Fruit fly (Drosophila melanogaster) whole organism, embryonic: ENCODE measurements around the gene CG32267.

Source experiments
- Ada2b ChIP-seq: fragments of 200-800 bp; sonication (Bioruptor generic); IDR thresholded peaks from 2 replicates; pipeline ENCODE4 v1.3.6; 2022; ENCODE audit warnings: missing biosample characterization, missing genetic modification characterization
- Atf-2 ChIP-seq: fragments of 200-800 bp; sonication (Bioruptor generic); optimal IDR thresholded peaks from 2 replicates; lab custom pipeline; 2016; ENCODE audit warnings: missing biosample characterization, missing genetic modification characterization
- Bdp1 ChIP-seq: fragments of 200-800 bp; sonication (Bioruptor generic); optimal IDR thresholded peaks from 3 replicates; lab custom pipeline; 2016; ENCODE audit warnings: missing biosample characterization, missing genetic modification characterization
- Bteb2 ChIP-seq: fragments of 200-800 bp; sonication (Bioruptor generic); optimal IDR thresholded peaks from 2 replicates; lab custom pipeline; 2016; ENCODE audit warnings: missing biosample characterization, missing genetic modification characterization
- CG10209 ChIP-seq: fragments of 200-800 bp; sonication (Bioruptor generic); optimal IDR thresholded peaks from 3 replicates; lab custom pipeline; 2017; ENCODE audit warnings: missing biosample characterization, mild to moderate bottlenecking, missing genetic modification characterization, missing genetic modification reagents
- CG10321 ChIP-seq: fragments of 200-800 bp; sonication (Bioruptor generic); IDR thresholded peaks from 2 replicates; pipeline ENCODE4 v1.3.6; 2022; ENCODE audit warnings: missing biosample characterization, missing genetic modification characterization
- CG12104 ChIP-seq: fragments of 200-800 bp; sonication (Bioruptor generic); optimal IDR thresholded peaks from 3 replicates; lab custom pipeline; 2016; ENCODE audit warnings: missing biosample characterization, missing genetic modification characterization
- CG13123 ChIP-seq: fragments of 200-800 bp; sonication (Bioruptor generic); optimal IDR thresholded peaks from 2 replicates; lab custom pipeline; 2016; ENCODE audit warnings: missing biosample characterization, missing genetic modification characterization
- CG13624 ChIP-seq: fragments of 200-800 bp; sonication (Bioruptor generic); optimal IDR thresholded peaks from 2 replicates; lab custom pipeline; 2016; ENCODE audit warnings: missing biosample characterization, missing genetic modification characterization
- CG14014 ChIP-seq: fragments of 200-800 bp; sonication (Bioruptor generic); IDR thresholded peaks from 2 replicates; pipeline ENCODE4 v1.3.6; 2022; ENCODE audit warnings: missing biosample characterization, missing genetic modification characterization
- CG15514 ChIP-seq: fragments of 200-800 bp; sonication (Bioruptor generic); optimal IDR thresholded peaks from 3 replicates; lab custom pipeline; 2017; ENCODE audit warnings: missing biosample characterization, missing genetic modification characterization, mild to moderate bottlenecking, moderate library complexity, missing genetic modification reagents
- CG15601 ChIP-seq: fragments of 200-800 bp; sonication (Bioruptor generic); optimal IDR thresholded peaks from 3 replicates; lab custom pipeline; 2019; ENCODE audit warnings: missing biosample characterization, mild to moderate bottlenecking, missing genetic modification characterization, moderate library complexity
- CG17359 ChIP-seq: fragments of 200-800 bp; sonication (Bioruptor generic); optimal IDR thresholded peaks from 3 replicates; lab custom pipeline; 2018; ENCODE audit warnings: missing biosample characterization, mild to moderate bottlenecking, missing genetic modification characterization, moderate library complexity
- CG30020 ChIP-seq: fragments of 200-800 bp; optimal IDR thresholded peaks from 2 replicates; lab custom pipeline; 2019; ENCODE audit warnings: missing biosample characterization, mild to moderate bottlenecking, missing genetic modification characterization, moderate library complexity
- CG4424 ChIP-seq: fragments of 200-800 bp; sonication (Bioruptor generic); optimal IDR thresholded peaks from 3 replicates; lab custom pipeline; 2016; ENCODE audit warnings: missing biosample characterization, missing genetic modification characterization
- CG4707 ChIP-seq: fragments of 200-800 bp; sonication (Bioruptor generic); optimal IDR thresholded peaks from 2 replicates; lab custom pipeline; 2018; ENCODE audit warnings: missing biosample characterization, mild to moderate bottlenecking, missing genetic modification characterization, moderate library complexity
- CG5180 ChIP-seq: fragments of 200-800 bp; sonication (Bioruptor generic); optimal IDR thresholded peaks from 3 replicates; lab custom pipeline; 2017; ENCODE audit warnings: missing biosample characterization, missing genetic modification characterization, mild to moderate bottlenecking, moderate library complexity, missing genetic modification reagents
- CG6272 ChIP-seq: fragments of 200-800 bp; sonication (Bioruptor generic); IDR thresholded peaks from 2 replicates; pipeline ENCODE4 v1.3.6; 2022; ENCODE audit warnings: missing biosample characterization, missing genetic modification characterization
- CG6813 ChIP-seq: fragments of 200-800 bp; sonication (Bioruptor generic); optimal IDR thresholded peaks from 2 replicates; lab custom pipeline; 2017; ENCODE audit warnings: missing biosample characterization, missing genetic modification characterization, mild to moderate bottlenecking, moderate library complexity, missing genetic modification reagents
- CG7839 ChIP-seq: fragments of 200-800 bp; sonication (Bioruptor generic); optimal IDR thresholded peaks from 3 replicates; lab custom pipeline; 2018; ENCODE audit warnings: missing biosample characterization, mild to moderate bottlenecking, missing genetic modification characterization, moderate library complexity
- CG8388 ChIP-seq: fragments of 200-800 bp; sonication (Bioruptor generic); optimal IDR thresholded peaks from 2 replicates; lab custom pipeline; 2019; ENCODE audit warnings: missing biosample characterization, mild to moderate bottlenecking, missing genetic modification characterization, moderate library complexity
- CG8924 ChIP-seq: fragments of 200-800 bp; optimal IDR thresholded peaks from 3 replicates; lab custom pipeline; 2019; ENCODE audit warnings: missing biosample characterization, mild to moderate bottlenecking, missing genetic modification characterization, moderate library complexity
- E2f2 ChIP-seq: fragments of 200-800 bp; sonication (Bioruptor generic); IDR thresholded peaks from 2 replicates; pipeline ENCODE4 v1.3.6; 2022; ENCODE audit warnings: missing biosample characterization, missing genetic modification characterization
- Fer2 ChIP-seq: fragments of 200-800 bp; sonication (Bioruptor generic); optimal IDR thresholded peaks from 2 replicates; lab custom pipeline; 2018; ENCODE audit warnings: missing biosample characterization, mild to moderate bottlenecking, missing genetic modification characterization, moderate library complexity
- Lim3 ChIP-seq: fragments of 200-800 bp; sonication (Bioruptor generic); IDR thresholded peaks from 2 replicates; pipeline ENCODE4 v1.3.6; 2022; ENCODE audit warnings: missing biosample characterization, missing genetic modification characterization
- Lpt ChIP-seq: fragments of >200 bp; optimal IDR thresholded peaks from 2 replicates; lab custom pipeline; 2018; ENCODE audit warnings: missing biosample characterization, missing genetic modification characterization
- Mad ChIP-seq: fragments of 200-800 bp; sonication (Bioruptor generic); optimal IDR thresholded peaks from 2 replicates; lab custom pipeline; 2016; ENCODE audit warnings: missing biosample characterization, missing genetic modification characterization
- Med ChIP-seq: fragments of 200-800 bp; sonication (Bioruptor generic); peaks from one replicate; lab custom pipeline; 2016; ENCODE audit warnings: missing biosample characterization, missing genetic modification characterization, mild to moderate bottlenecking, inconsistent platforms, moderate library complexity
- NC2β ChIP-seq: fragments of 200-800 bp; sonication (Bioruptor generic); optimal IDR thresholded peaks from 2 replicates; lab custom pipeline; 2016; ENCODE audit warnings: missing biosample characterization, missing genetic modification characterization
- Rfx ChIP-seq: fragments of 200-800 bp; sonication (Bioruptor generic); IDR thresholded peaks from 2 replicates; pipeline ENCODE4 v1.3.6; 2022; ENCODE audit warnings: missing biosample characterization, missing genetic modification characterization
- Sox100B ChIP-seq: fragments of 200-800 bp; sonication (Bioruptor generic); optimal IDR thresholded peaks from 3 replicates; lab custom pipeline; 2018; ENCODE audit warnings: missing biosample characterization, mild to moderate bottlenecking, missing genetic modification characterization
- Sry-δ ChIP-seq: fragments of 200-800 bp; sonication (Bioruptor generic); optimal IDR thresholded peaks from 2 replicates; lab custom pipeline; 2016; ENCODE audit warnings: missing biosample characterization, missing genetic modification characterization
- Stat92E ChIP-seq, 3 experiments: fragments of >200 bp in 2 of 3; fragments of 200-800 bp in 1 of 3; sonication (Bioruptor generic) in 1 of 3; optimal IDR thresholded peaks; 2 replicates each; lab custom pipeline; 2017 to 2019; ENCODE audit warnings: missing biosample characterization in 3 of 3, missing genetic modification characterization in 3 of 3, mild to moderate bottlenecking in 1 of 3, moderate library complexity in 1 of 3
- TFAM ChIP-seq: fragments of 200-800 bp; sonication (Bioruptor generic); optimal IDR thresholded peaks from 2 replicates; lab custom pipeline; 2017; ENCODE audit warnings: missing biosample characterization, missing genetic modification characterization, inconsistent platforms
- ara ChIP-seq: fragments of 200-800 bp; sonication (Bioruptor generic); IDR thresholded peaks from 2 replicates; pipeline ENCODE4 v1.3.6; 2022; ENCODE audit warnings: missing biosample characterization, missing genetic modification characterization
- cato ChIP-seq: fragments of 200-800 bp; sonication (Bioruptor generic); optimal IDR thresholded peaks from 2 replicates; lab custom pipeline; 2016; ENCODE audit warnings: missing biosample characterization, missing genetic modification characterization, borderline replicate concordance
- caup ChIP-seq: fragments of 200-800 bp; sonication (Bioruptor generic); optimal IDR thresholded peaks from 3 replicates; lab custom pipeline; 2017; ENCODE audit warnings: missing biosample characterization, mild to moderate bottlenecking, missing genetic modification characterization, moderate library complexity; ENCODE audit not compliant: severe bottlenecking
- chm ChIP-seq: fragments of 200-800 bp; sonication (Bioruptor generic); IDR thresholded peaks from 2 replicates; pipeline ENCODE4 v1.3.6; 2022; ENCODE audit warnings: missing biosample characterization, missing genetic modification characterization
- chn ChIP-seq: fragments of 200-800 bp; sonication (Bioruptor generic); optimal IDR thresholded peaks from 2 replicates; lab custom pipeline; 2016; ENCODE audit warnings: missing biosample characterization, missing genetic modification characterization
- ci ChIP-seq: fragments of 200-800 bp; sonication (Bioruptor generic); IDR thresholded peaks from 3 replicates; pipeline ENCODE4 v1.3.6; 2022; ENCODE audit warnings: missing biosample characterization, missing genetic modification characterization
- crp ChIP-seq, 2 experiments: fragments of 200-800 bp; sonication (Bioruptor generic); optimal IDR thresholded peaks; 2 replicates in 1 of 2; 3 replicates in 1 of 2; lab custom pipeline; 2017; ENCODE audit warnings: missing biosample characterization in 2 of 2, missing genetic modification characterization in 2 of 2, mild to moderate bottlenecking in 1 of 2, moderate library complexity in 1 of 2
- dan ChIP-seq: fragments of 200-800 bp; sonication (Bioruptor generic); IDR thresholded peaks from 2 replicates; pipeline ENCODE4 v1.3.6; 2022; ENCODE audit warnings: missing biosample characterization, missing genetic modification characterization
- emc ChIP-seq: fragments of 200-800 bp; sonication (Bioruptor generic); optimal IDR thresholded peaks from 2 replicates; lab custom pipeline; 2016; ENCODE audit warnings: missing biosample characterization, missing genetic modification characterization
- fu2 ChIP-seq: fragments of 200-800 bp; sonication (Bioruptor generic); optimal IDR thresholded peaks from 2 replicates; lab custom pipeline; 2016; ENCODE audit warnings: missing biosample characterization, missing genetic modification characterization
- gce ChIP-seq: fragments of 200-800 bp; sonication (Bioruptor generic); IDR thresholded peaks from 3 replicates; pipeline ENCODE4 v1.3.6; 2022; ENCODE audit warnings: missing biosample characterization, missing genetic modification characterization
- gsb-n ChIP-seq: fragments of 200-800 bp; sonication (Bioruptor generic); optimal IDR thresholded peaks from 3 replicates; lab custom pipeline; 2018; ENCODE audit warnings: missing biosample characterization, mild to moderate bottlenecking, missing genetic modification characterization
- ham ChIP-seq: fragments of 200-800 bp; sonication (Bioruptor generic); IDR thresholded peaks from 2 replicates; pipeline ENCODE4 v1.3.6; 2022; ENCODE audit warnings: missing biosample characterization, missing genetic modification characterization
- hbn ChIP-seq: fragments of 200-800 bp; sonication (Bioruptor generic); IDR thresholded peaks from 2 replicates; pipeline ENCODE4 v1.3.6; 2022; ENCODE audit warnings: missing biosample characterization, missing genetic modification characterization; ENCODE audit not compliant: partially characterized antibody
- knrl ChIP-seq: fragments of 200-800 bp; sonication (Bioruptor generic); IDR thresholded peaks from 3 replicates; pipeline ENCODE4 v1.3.6; 2022; ENCODE audit warnings: missing biosample characterization, missing genetic modification characterization; ENCODE audit not compliant: partially characterized antibody
- unc-4 ChIP-seq: fragments of 200-800 bp; sonication (Bioruptor generic); IDR thresholded peaks from 2 replicates; pipeline ENCODE4 v1.3.6; 2022; ENCODE audit warnings: missing biosample characterization, missing genetic modification characterization; ENCODE audit not compliant: partially characterized antibody
- zfh2 ChIP-seq: fragments of 200-800 bp; sonication (Bioruptor generic); optimal IDR thresholded peaks from 2 replicates; lab custom pipeline; 2016; ENCODE audit warnings: missing biosample characterization, missing genetic modification characterization

CG32267 gene

DNA sequence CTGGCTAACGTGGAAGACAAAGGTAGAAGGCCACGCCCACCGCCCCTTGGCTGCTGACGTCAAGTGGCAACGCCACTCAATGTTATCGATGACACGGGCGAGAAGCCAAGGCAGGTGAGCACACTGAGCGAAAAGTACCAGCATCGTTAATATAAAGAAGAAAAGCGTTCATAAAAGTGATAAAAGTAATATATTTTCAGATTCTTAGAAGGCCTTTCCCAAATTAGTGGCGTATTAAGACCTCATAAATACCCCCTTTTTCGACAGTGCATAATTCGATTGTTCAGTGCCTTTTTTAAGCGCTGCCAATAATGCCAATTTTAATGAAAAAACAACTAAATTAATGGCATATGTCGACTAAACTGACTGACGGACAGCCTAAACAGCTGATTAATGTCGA is 22.2 kb downstream of the CG32267 start (continued):
- TF ChIP-seq Mad (GFP tag; lab: Kevin White, UChicago) (no peak), CG4707 (GFP tag; lab: Kevin White, UChicago) (no peak), chn (no peak), CG10209 (GFP tag; lab: Kevin White, UChicago) (peak; percentile 27), Med (peak; percentile 84), CG6813 (GFP tag; lab: Kevin White, UChicago) (no peak), ci (GFP tag; lab: Robert Waterston, UW) (peak; percentile 70; the same call in 2 of the 3 replicates), Lim3 (0 out of 2 replicates have a peak, but pooled peaks have one; percentile 11), Sry-δ (no peak), Lpt (GFP tag; lab: Kevin White, UChicago) (no peak), CG12104 (GFP tag; lab: Kevin White, UChicago) (no peak), cato (GFP tag; lab: Kevin White, UChicago) (no peak), CG8388 (GFP tag; lab: Kevin White, UChicago) (peak; percentile 40), fu2 (no peak), CG13624 (no peak), unc-4 (GFP tag; lab: Robert Waterston, UW) (no peak), crp (GFP tag; optimal IDR thresholded peaks at IDR 0.05; lab: Kevin White, UChicago) (no peak), chm (GFP tag; lab: Robert Waterston, UW) (0 out of 2 replicates have a peak, but pooled peaks have one; percentile 19), CG13123 (GFP tag; lab: Kevin White, UChicago) (no peak), TFAM (GFP tag; lab: Kevin White, UChicago) (no peak), CG14014 (GFP tag; lab: Robert Waterston, UW) (no peak), CG8924 (tag; lab: Kevin White, UChicago) (peak; percentile 21), ham (no peak), dan (no peak), CG5180 (GFP tag; lab: Kevin White, UChicago) (no peak), CG30020 (no peak), CG15514 (GFP tag; lab: Kevin White, UChicago) (no peak), Stat92E (GFP tag; optimal IDR thresholded peaks at IDR 0.05; lab: Kevin White, UChicago) (no peak), hbn (no peak), emc (no peak), CG17359 (tag; lab: Kevin White, UChicago) (no peak), caup (GFP tag; lab: Kevin White, UChicago) (no peak), CG4424 (GFP tag; lab: Kevin White, UChicago) (no peak), CG10321 (GFP tag; lab: Robert Waterston, UW) (0 out of 2 replicates have a peak, but pooled peaks have one; percentile 21), zfh2 (GFP tag; lab: Kevin White, UChicago) (peak; percentile 21), NC2β (GFP tag; lab: Kevin White, UChicago) (no peak), ara (GFP tag; lab: Robert Waterston, UW) (no peak), Atf-2 (GFP tag; lab: Kevin White, UChicago) (no peak), gsb-n (tag; lab: Kevin White, UChicago) (no peak), CG15601 (tag; lab: Kevin White, UChicago) (no peak), E2f2 (GFP tag; lab: Robert Waterston, UW) (no peak; the same call in 1 of the 2 replicates), knrl (GFP tag; lab: Robert Waterston, UW) (no peak), gce (GFP tag; lab: Robert Waterston, UW) (no peak), Bteb2 (GFP tag; lab: Kevin White, UChicago) (no peak), Ada2b (GFP tag; lab: Robert Waterston, UW) (no peak), Sox100B (GFP tag; lab: Kevin White, UChicago) (no peak), Fer2 (no peak), CG7839 (no peak), Rfx (GFP tag; lab: Robert Waterston, UW) (peak; percentile 30; the same call in 1 of the 2 replicates), Bdp1 (GFP tag; lab: Kevin White, UChicago) (no peak), CG6272 (no peak)
